Worm (Caenorhabditis elegans) whole organism, L3 larva: ENCODE results near the gene sru-4.
A peak's percentile ranks its signal among the peaks of the same experiment; 100 is the strongest.

ENCODE experiments used
- R02D3.7 ChIP-seq: fragments of 150-350 bp; optimal IDR thresholded peaks from 2 replicates; lab custom pipeline; 2014; ENCODE audit warnings: missing biosample characterization, missing genetic modification characterization
- ama-1 ChIP-seq: fragments of 150-350 bp; optimal IDR thresholded peaks from 2 replicates; lab custom pipeline; 2018
- elt-1 ChIP-seq: fragments of 150-350 bp; optimal IDR thresholded peaks from 2 replicates; lab custom pipeline; 2014; ENCODE audit warnings: missing biosample characterization, missing genetic modification characterization
- elt-3 ChIP-seq, 3 experiments: fragments of 150-350 bp in 1 of 3; sonication (generic microtip) in 2 of 3; optimal IDR thresholded peaks; 2 replicates in 2 of 3; 4 replicates in 1 of 3; lab custom pipeline; 2014 to 2017; ENCODE audit warnings: missing biosample characterization in 3 of 3, missing genetic modification characterization in 3 of 3
- jun-1 ChIP-seq: fragments of 150-350 bp; optimal IDR thresholded peaks from 2 replicates; lab custom pipeline; 2014; ENCODE audit warnings: missing biosample characterization, missing genetic modification reagents, missing genetic modification characterization
- lsy-12 ChIP-seq: sonication (generic microtip); optimal IDR thresholded peaks from 2 replicates; lab custom pipeline; 2016; ENCODE audit warnings: mild to moderate bottlenecking, missing genetic modification characterization, missing compliant biosample characterization
- nhr-77 ChIP-seq: fragments of 150-350 bp; optimal IDR thresholded peaks from 2 replicates; lab custom pipeline; 2014; ENCODE audit warnings: missing biosample characterization, missing genetic modification characterization
- pha-4 ChIP-seq: fragments of 150-350 bp; optimal IDR thresholded peaks from 2 replicates; lab custom pipeline; 2014; ENCODE audit warnings: missing biosample characterization, missing genetic modification reagents, missing genetic modification characterization
- snpc-4 ChIP-seq: fragments of 150-350 bp; optimal IDR thresholded peaks from 2 replicates; lab custom pipeline; 2014; ENCODE audit warnings: missing biosample characterization, missing genetic modification characterization
- ztf-11 ChIP-seq: fragments of 150-350 bp; optimal IDR thresholded peaks from 2 replicates; lab custom pipeline; 2014; ENCODE audit warnings: missing biosample characterization, missing genetic modification characterization

- peak; percentile 85 for TF ChIP-seq snpc-4 (tag; lab: Kevin White, UChicago)
- TF ChIP-seq nhr-77, result no peak
- TF ChIP-seq ama-1 (lab: Kevin White, UChicago), result no peak
- TF ChIP-seq elt-1 (tag; lab: Kevin White, UChicago), result no peak
- TF ChIP-seq lsy-12, result no peak
- TF ChIP-seq pha-4, result no peak
- no peak for TF ChIP-seq elt-3 (tag; optimal IDR thresholded peaks at IDR 0.05; lab: Kevin White, UChicago)
- no peak for TF ChIP-seq R02D3.7 (tag; lab: Kevin White, UChicago)
- TF ChIP-seq ztf-11 (tag; lab: Kevin White, UChicago), result no peak
- TF ChIP-seq jun-1, result no peak
These were observed 38.9 kb upstream of the sru-4 start, which contains the start of gene copb-2 for ce11 chrIV:9459224-9459781.
